Fruit fly (Drosophila melanogaster) whole organism, embryonic: Measurements from ENCODE around the gene CG7407.

ENCODE experiments used
- ATbp ChIP-seq: fragments of 200-800 bp; sonication (Bioruptor generic); optimal IDR thresholded peaks from 2 replicates; lab custom pipeline; 2017; ENCODE audit warnings: missing biosample characterization, mild to moderate bottlenecking, missing genetic modification characterization, missing genetic modification reagents
- Adf1 ChIP-seq: fragments of 200-800 bp; sonication (Bioruptor generic); IDR thresholded peaks from 2 replicates; pipeline ENCODE4 v1.3.6; 2022; ENCODE audit warnings: missing biosample characterization, missing genetic modification characterization
- Bteb2 ChIP-seq: fragments of 200-800 bp; sonication (Bioruptor generic); optimal IDR thresholded peaks from 2 replicates; lab custom pipeline; 2016; ENCODE audit warnings: missing biosample characterization, missing genetic modification characterization
- CG11456 ChIP-seq: fragments of 200-800 bp; sonication (Bioruptor generic); IDR thresholded peaks from 3 replicates; pipeline ENCODE4 v1.3.6; 2022; ENCODE audit warnings: missing biosample characterization, missing genetic modification characterization
- CG11560 ChIP-seq: fragments of 200-800 bp; sonication (Bioruptor generic); IDR thresholded peaks from 3 replicates; pipeline ENCODE4 v1.3.6; 2022; ENCODE audit warnings: missing biosample characterization, missing genetic modification characterization
- CG12155 ChIP-seq: fragments of 200-800 bp; sonication (Bioruptor generic); optimal IDR thresholded peaks from 3 replicates; lab custom pipeline; 2016; ENCODE audit warnings: missing biosample characterization, missing genetic modification characterization
- CG13775 ChIP-seq: fragments of 200-800 bp; sonication (Bioruptor generic); optimal IDR thresholded peaks from 3 replicates; lab custom pipeline; 2017; ENCODE audit warnings: missing biosample characterization, mild to moderate bottlenecking, missing genetic modification characterization
- CG14014 ChIP-seq: fragments of 200-800 bp; sonication (Bioruptor generic); IDR thresholded peaks from 2 replicates; pipeline ENCODE4 v1.3.6; 2022; ENCODE audit warnings: missing biosample characterization, missing genetic modification characterization
- CG17328 ChIP-seq: fragments of 200-800 bp; sonication (Bioruptor generic); IDR thresholded peaks from 2 replicates; pipeline ENCODE4 v1.3.6; 2022; ENCODE audit warnings: missing biosample characterization, missing genetic modification characterization
- CG30020 ChIP-seq: fragments of 200-800 bp; optimal IDR thresholded peaks from 2 replicates; lab custom pipeline; 2019; ENCODE audit warnings: missing biosample characterization, mild to moderate bottlenecking, missing genetic modification characterization, moderate library complexity
- CG3065 ChIP-seq: fragments of 200-800 bp; sonication (Bioruptor generic); optimal IDR thresholded peaks from 2 replicates; lab custom pipeline; 2016; ENCODE audit warnings: missing biosample characterization, missing genetic modification characterization
- CG31224 ChIP-seq: fragments of 200-800 bp; sonication (Bioruptor generic); IDR thresholded peaks from 2 replicates; pipeline ENCODE4 v1.3.6; 2022; ENCODE audit warnings: missing biosample characterization, missing genetic modification characterization
- CG34376 ChIP-seq: fragments of 200-800 bp; sonication (Bioruptor generic); optimal IDR thresholded peaks from 2 replicates; lab custom pipeline; 2018; ENCODE audit warnings: missing biosample characterization, mild to moderate bottlenecking, missing genetic modification characterization
- CG4360 ChIP-seq: fragments of 200-800 bp; sonication (Bioruptor generic); IDR thresholded peaks from 2 replicates; pipeline ENCODE4 v1.3.6; 2022; ENCODE audit warnings: missing biosample characterization, missing genetic modification characterization
- CG4617 ChIP-seq: fragments of 200-800 bp; sonication (Bioruptor generic); optimal IDR thresholded peaks from 3 replicates; lab custom pipeline; 2016; ENCODE audit warnings: missing biosample characterization, missing genetic modification characterization, borderline replicate concordance
- CG6654 ChIP-seq: fragments of 200-800 bp; sonication (Bioruptor generic); optimal IDR thresholded peaks from 2 replicates; lab custom pipeline; 2017; ENCODE audit warnings: missing biosample characterization, mild to moderate bottlenecking, missing genetic modification characterization
- CG7987 ChIP-seq: fragments of 200-800 bp; sonication (Bioruptor generic); optimal IDR thresholded peaks from 2 replicates; lab custom pipeline; 2018; ENCODE audit warnings: missing biosample characterization, mild to moderate bottlenecking, missing genetic modification characterization, moderate library complexity
- CG8281 ChIP-seq: fragments of 200-800 bp; sonication (Bioruptor generic); optimal IDR thresholded peaks from 2 replicates; lab custom pipeline; 2018; ENCODE audit warnings: missing biosample characterization, mild to moderate bottlenecking, missing genetic modification characterization, moderate library complexity
- Dfd ChIP-seq, 2 experiments: fragments of >200 bp; optimal IDR thresholded peaks; 2 replicates each; lab custom pipeline; 2017; ENCODE audit warnings: missing biosample characterization in 2 of 2, missing genetic modification characterization in 2 of 2
- Doc2 ChIP-seq: fragments of 200-800 bp; sonication (Bioruptor generic); IDR thresholded peaks from 2 replicates; pipeline ENCODE4 v1.3.6; 2022; ENCODE audit warnings: missing biosample characterization, missing genetic modification characterization
- E2f1 ChIP-seq: fragments of 200-800 bp; sonication (Bioruptor generic); IDR thresholded peaks from 2 replicates; pipeline ENCODE4 v1.3.6; 2022; ENCODE audit warnings: missing biosample characterization, missing genetic modification characterization
- Fer2 ChIP-seq: fragments of 200-800 bp; sonication (Bioruptor generic); optimal IDR thresholded peaks from 2 replicates; lab custom pipeline; 2018; ENCODE audit warnings: missing biosample characterization, mild to moderate bottlenecking, missing genetic modification characterization, moderate library complexity
- Fer3 ChIP-seq: fragments of 200-800 bp; sonication (Bioruptor generic); optimal IDR thresholded peaks from 2 replicates; lab custom pipeline; 2018; ENCODE audit warnings: missing biosample characterization, mild to moderate bottlenecking, missing genetic modification characterization, moderate library complexity
- HHEX ChIP-seq: fragments of 200-800 bp; sonication (Bioruptor generic); optimal IDR thresholded peaks from 3 replicates; lab custom pipeline; 2017; ENCODE audit warnings: missing biosample characterization, mild to moderate bottlenecking, missing genetic modification characterization, missing genetic modification reagents
- HLH3B ChIP-seq: fragments of 200-800 bp; sonication (Bioruptor generic); IDR thresholded peaks from 2 replicates; pipeline ENCODE4 v1.3.6; 2022; ENCODE audit warnings: missing biosample characterization, missing genetic modification characterization
- Hr39 ChIP-seq: fragments of >200 bp; optimal IDR thresholded peaks from 2 replicates; lab custom pipeline; 2017
- Lpt ChIP-seq: fragments of >200 bp; optimal IDR thresholded peaks from 2 replicates; lab custom pipeline; 2018; ENCODE audit warnings: missing biosample characterization, missing genetic modification characterization
- NFAT ChIP-seq: fragments of 200-800 bp; sonication (Bioruptor generic); IDR thresholded peaks from 2 replicates; pipeline ENCODE4 v1.3.6; 2022; ENCODE audit warnings: missing biosample characterization, missing genetic modification characterization
- Pdp1 ChIP-seq, 2 experiments: fragments of 200-800 bp; sonication (Bioruptor generic); optimal IDR thresholded peaks; 3 replicates each; lab custom pipeline; 2016; ENCODE audit warnings: missing biosample characterization in 2 of 2, missing genetic modification characterization in 2 of 2, mild to moderate bottlenecking in 1 of 2, moderate library complexity in 1 of 2
- Tbp ChIP-seq: fragments of >200 bp; optimal IDR thresholded peaks from 2 replicates; lab custom pipeline; 2018; ENCODE audit warnings: missing biosample characterization, missing genetic modification characterization
- YL-1 ChIP-seq: fragments of 200-800 bp; sonication (Bioruptor generic); optimal IDR thresholded peaks from 3 replicates; lab custom pipeline; 2017; ENCODE audit warnings: missing biosample characterization, mild to moderate bottlenecking, missing genetic modification characterization
- abd-A ChIP-seq: fragments of 200-800 bp; sonication (Bioruptor generic); optimal IDR thresholded peaks from 3 replicates; lab custom pipeline; 2019; ENCODE audit warnings: missing biosample characterization, mild to moderate bottlenecking, missing genetic modification characterization, moderate library complexity
- ap ChIP-seq: fragments of 200-800 bp; sonication (Bioruptor generic); IDR thresholded peaks from 2 replicates; pipeline ENCODE4 v1.3.6; 2022; ENCODE audit warnings: missing biosample characterization, missing genetic modification characterization
- ash1 ChIP-seq: fragments of 200-800 bp; sonication (Bioruptor generic); optimal IDR thresholded peaks from 2 replicates; lab custom pipeline; 2018; ENCODE audit warnings: missing biosample characterization, mild to moderate bottlenecking, missing genetic modification characterization
- bsh ChIP-seq, 2 experiments: fragments of 200-800 bp; sonication (Bioruptor generic); optimal IDR thresholded peaks; 2 replicates each; lab custom pipeline; 2017 to 2018; ENCODE audit warnings: mild to moderate bottlenecking in 2 of 2, missing biosample characterization in 2 of 2, missing genetic modification characterization in 2 of 2, moderate library complexity in 1 of 2
- caup ChIP-seq: fragments of 200-800 bp; sonication (Bioruptor generic); optimal IDR thresholded peaks from 3 replicates; lab custom pipeline; 2017; ENCODE audit warnings: missing biosample characterization, mild to moderate bottlenecking, missing genetic modification characterization, moderate library complexity; ENCODE audit not compliant: severe bottlenecking
- cg ChIP-seq: fragments of 200-800 bp; sonication (Bioruptor generic); optimal IDR thresholded peaks from 3 replicates; lab custom pipeline; 2019; ENCODE audit warnings: missing biosample characterization, mild to moderate bottlenecking, missing genetic modification characterization, moderate library complexity
- chinmo ChIP-seq: fragments of 200-800 bp; sonication (Bioruptor generic); IDR thresholded peaks from 4 replicates; pipeline ENCODE4 v1.3.6; 2022; ENCODE audit warnings: missing biosample characterization, missing genetic modification characterization; ENCODE audit not compliant: partially characterized antibody
- crol ChIP-seq: fragments of 200-800 bp; sonication (Bioruptor generic); IDR thresholded peaks from 2 replicates; pipeline ENCODE4 v1.3.6; 2022; ENCODE audit warnings: missing biosample characterization, missing genetic modification characterization
- crp ChIP-seq, 2 experiments: fragments of 200-800 bp; sonication (Bioruptor generic); optimal IDR thresholded peaks; 2 replicates in 1 of 2; 3 replicates in 1 of 2; lab custom pipeline; 2017; ENCODE audit warnings: missing biosample characterization in 2 of 2, missing genetic modification characterization in 2 of 2, mild to moderate bottlenecking in 1 of 2, moderate library complexity in 1 of 2
- dimm ChIP-seq: fragments of 200-800 bp; sonication (Bioruptor generic); IDR thresholded peaks from 2 replicates; pipeline ENCODE4 v1.3.6; 2022; ENCODE audit warnings: missing biosample characterization, missing genetic modification characterization
- ham ChIP-seq: fragments of 200-800 bp; sonication (Bioruptor generic); IDR thresholded peaks from 2 replicates; pipeline ENCODE4 v1.3.6; 2022; ENCODE audit warnings: missing biosample characterization, missing genetic modification characterization
- jing ChIP-seq: fragments of 200-800 bp; sonication (Bioruptor generic); optimal IDR thresholded peaks from 2 replicates; lab custom pipeline; 2018; ENCODE audit warnings: missing biosample characterization, mild to moderate bottlenecking, missing genetic modification characterization
- luna ChIP-seq: fragments of 200-800 bp; sonication (Bioruptor generic); optimal IDR thresholded peaks from 2 replicates; lab custom pipeline; 2016; ENCODE audit warnings: missing biosample characterization, missing genetic modification characterization
- nerfin-1 ChIP-seq: fragments of 200-800 bp; sonication (Bioruptor generic); optimal IDR thresholded peaks from 3 replicates; lab custom pipeline; 2019; ENCODE audit warnings: missing biosample characterization, mild to moderate bottlenecking, missing genetic modification characterization, moderate library complexity
- row ChIP-seq: fragments of 200-800 bp; sonication (Bioruptor generic); IDR thresholded peaks from 3 replicates; pipeline ENCODE4 v1.3.6; 2022; ENCODE audit warnings: missing biosample characterization, missing genetic modification characterization
- stwl ChIP-seq: fragments of 200-800 bp; sonication (Bioruptor generic); optimal IDR thresholded peaks from 3 replicates; lab custom pipeline; 2018; ENCODE audit warnings: missing biosample characterization, mild to moderate bottlenecking, missing genetic modification characterization, moderate library complexity
- trem ChIP-seq: fragments of 200-800 bp; optimal IDR thresholded peaks from 3 replicates; lab custom pipeline; 2019; ENCODE audit warnings: missing biosample characterization, mild to moderate bottlenecking, missing genetic modification characterization, moderate library complexity
- unc-4 ChIP-seq: fragments of 200-800 bp; sonication (Bioruptor generic); IDR thresholded peaks from 2 replicates; pipeline ENCODE4 v1.3.6; 2022; ENCODE audit warnings: missing biosample characterization, missing genetic modification characterization; ENCODE audit not compliant: partially characterized antibody
- unpg ChIP-seq: fragments of 200-800 bp; sonication (Bioruptor generic); optimal IDR thresholded peaks from 3 replicates; lab custom pipeline; 2018; ENCODE audit warnings: missing biosample characterization, mild to moderate bottlenecking, missing genetic modification characterization, moderate library complexity
- vvl ChIP-seq: fragments of 200-800 bp; sonication (Bioruptor generic); IDR thresholded peaks from 2 replicates; pipeline ENCODE4 v1.3.6; 2022; ENCODE audit warnings: missing biosample characterization, missing genetic modification characterization

Gene CG7407

dm6 chr3L:21828177-21828589, 4.9 kb downstream of the CG7407 start, which contains the start of gene CG32448 (continued):
- TF ChIP-seq CG12155 (GFP tag; lab: Kevin White, UChicago) (peak; percentile 65), Adf1 (GFP tag; lab: Robert Waterston, UW) (no peak), ham (no peak), CG11456 (GFP tag; lab: Robert Waterston, UW) (peak; percentile 78), CG34376 (GFP tag; lab: Kevin White, UChicago) (no peak), Fer3 (tag; lab: Kevin White, UChicago) (peak; percentile 34), Tbp (GFP tag; lab: Kevin White, UChicago) (no peak), Fer2 (tag; lab: Kevin White, UChicago) (no peak), crol (GFP tag; lab: Robert Waterston, UW) (no peak), CG4617 (peak; percentile 57), CG17328 (GFP tag; lab: Robert Waterston, UW) (peak; percentile 66), nerfin-1 (peak; percentile 32), caup (no peak), ATbp (no peak), Dfd (GFP tag; optimal IDR thresholded peaks at IDR 0.05; lab: Kevin White, UChicago) (no peak), Bteb2 (GFP tag; lab: Kevin White, UChicago) (peak; percentile 51), ap (GFP tag; lab: Robert Waterston, UW) (0 out of 2 replicates have a peak, but pooled peaks have one; percentile 42), Hr39 (lab: Kevin White, UChicago) (no peak), vvl (peak; percentile 83), CG6654 (GFP tag; lab: Kevin White, UChicago) (no peak), trem (peak; percentile 69), dimm (GFP tag; lab: Robert Waterston, UW) (no peak), CG14014 (peak; percentile 73), crp (GFP tag; optimal IDR thresholded peaks at IDR 0.05; lab: Kevin White, UChicago) (peak in 1 of 2 experiments; percentile 74), YL-1 (GFP tag; lab: Kevin White, UChicago) (no peak), HHEX (GFP tag; lab: Kevin White, UChicago) (peak; percentile 30), unpg (peak; percentile 55), Pdp1 (GFP tag; optimal IDR thresholded peaks at IDR 0.05; lab: Kevin White, UChicago) (peak; percentile 53 to 65), HLH3B (GFP tag; lab: Robert Waterston, UW) (peak; percentile 53; the same call in 1 of the 2 replicates), stwl (tag; lab: Kevin White, UChicago) (peak; percentile 59), CG4360 (GFP tag; lab: Robert Waterston, UW) (no peak), abd-A (no peak), E2f1 (GFP tag; lab: Robert Waterston, UW) (peak; percentile 74), row (GFP tag; lab: Robert Waterston, UW) (peak; percentile 93), cg (no peak), luna (GFP tag; lab: Kevin White, UChicago) (no peak), CG31224 (peak; percentile 61), unc-4 (GFP tag; lab: Robert Waterston, UW) (no peak), CG3065 (no peak), ash1 (GFP tag; lab: Kevin White, UChicago) (no peak), jing (GFP tag; lab: Kevin White, UChicago) (no peak), NFAT (GFP tag; lab: Robert Waterston, UW) (peak; percentile 84), CG11560 (no peak), CG13775 (GFP tag; lab: Kevin White, UChicago) (peak; percentile 46), CG8281 (no peak), CG7987 (GFP tag; lab: Kevin White, UChicago) (no peak), bsh (GFP tag; optimal IDR thresholded peaks at IDR 0.05; lab: Kevin White, UChicago) (peak in 1 of 2 experiments; percentile 52), chinmo (GFP tag; lab: Robert Waterston, UW) (no peak), Lpt (no peak), Doc2 (GFP tag; lab: Robert Waterston, UW) (no peak), CG30020 (tag; lab: Kevin White, UChicago) (peak; percentile 40)
